Worm (Caenorhabditis elegans) whole organism, L4/young adult: ENCODE results near the gene ppat-1.

Source experiments
- W03F9.2 ChIP-seq: fragments of 150-350 bp; optimal IDR thresholded peaks from 2 replicates; lab custom pipeline; 2014; ENCODE audit warnings: missing biosample characterization, missing genetic modification characterization
- him-1 ChIP-seq: sonication (generic microtip); optimal IDR thresholded peaks from 2 replicates; lab custom pipeline; 2016; ENCODE audit warnings: missing genotype, missing genetic modification reagents, missing genetic modification characterization, missing compliant biosample characterization

DNA sequence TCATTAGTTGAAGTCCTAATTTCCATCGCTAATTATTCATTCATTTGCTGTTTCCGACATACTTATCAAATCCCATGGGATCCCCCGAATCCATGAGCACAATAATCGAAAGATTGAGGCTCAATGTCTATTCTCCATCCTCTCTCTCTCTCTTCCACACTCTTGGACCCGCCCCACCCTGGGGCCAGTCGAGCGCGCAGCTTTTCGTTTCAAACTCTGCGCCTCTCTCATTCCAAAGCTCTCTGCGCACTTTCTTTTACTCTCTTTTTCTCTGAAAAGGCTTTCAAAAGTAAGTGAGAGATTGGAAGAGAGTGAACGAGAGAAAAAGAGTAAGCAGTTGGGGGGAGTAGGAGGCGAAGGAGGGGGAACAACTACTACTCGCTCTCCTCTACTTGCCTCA, 32.7 kb downstream of the ppat-1 start, which contains the start of gene acy-1:
- peak; percentile 70 for TF ChIP-seq him-1 (tag; lab: Kevin White, UChicago)
- no peak for TF ChIP-seq W03F9.2 (tag; lab: Kevin White, UChicago)
